Worm (Caenorhabditis elegans) whole organism, early embryonic: ENCODE measurements around the gene pak-1.

Experiments
- ceh-13 ChIP-seq: fragments of 200-800 bp; sonication (Bioruptor generic); optimal IDR thresholded peaks from 2 replicates; lab custom pipeline; 2018; ENCODE audit warnings: mild to moderate bottlenecking, missing genetic modification characterization, missing compliant biosample characterization
- ets-7 ChIP-seq: sonication (generic microtip); optimal IDR thresholded peaks from 2 replicates; lab custom pipeline; 2016; ENCODE audit warnings: missing genotype, missing genetic modification characterization, missing compliant biosample characterization
- flt-1 ChIP-seq: fragments of 200-800 bp; sonication (Bioruptor generic); IDR thresholded peaks from 2 replicates; pipeline ENCODE4 v1.3.6; 2022; ENCODE audit warnings: missing genetic modification characterization, missing compliant biosample characterization
- tbx-11 ChIP-seq: fragments of 200-800 bp; sonication (Bioruptor generic); IDR thresholded peaks from 2 replicates; pipeline ENCODE4 v1.3.6; 2022; ENCODE audit warnings: missing genetic modification characterization, missing compliant biosample characterization

ce11 chrX:6081793-6082192 lies 33.4 kb upstream of the pak-1 start:
- TF ChIP-seq tbx-11 (GFP tag; lab: Robert Waterston, UW), result no peak
- no peak for TF ChIP-seq ceh-13 (GFP tag; lab: Kevin White, UChicago)
- TF ChIP-seq ets-7 (tag; lab: Kevin White, UChicago), result no peak
- TF ChIP-seq flt-1 (GFP tag; lab: Robert Waterston, UW), result no peak
